Worm (Caenorhabditis elegans): ENCODE results near the gene F13A7.14.

F13A7.14 gene

ce11 chrV:16446191-16446590, 44.5 kb downstream of the F13A7.14 start:
- no peak for TF ChIP-seq alr-1 (tag; optimal IDR thresholded peaks at IDR 0.05; ENCODE audit: borderline replicate concordance)
- no peak for TF ChIP-seq efl-3 (GFP tag; optimal IDR thresholded peaks at IDR 0.05)
- no peak for TF ChIP-seq nhr-71 (tag; optimal IDR thresholded peaks at IDR 0.05)
- TF ChIP-seq aly-2 (tag; optimal IDR thresholded peaks at IDR 0.05), result no peak

ce11 chrV:16447735-16448134, 46.0 kb downstream of the F13A7.14 start, which contains the start of gene T08G3.13:
Gene T08G3.13 (plus strand): TSS chrV:16448035.
- TF ChIP-seq blmp-1 (tag; optimal IDR thresholded peaks at IDR 0.05) (no peak), mep-1 (tag; optimal IDR thresholded peaks at IDR 0.05) (no peak)
